Fruit fly (Drosophila melanogaster): ENCODE data around the gene Mrgn1.

Mrgn1 gene

DNA sequence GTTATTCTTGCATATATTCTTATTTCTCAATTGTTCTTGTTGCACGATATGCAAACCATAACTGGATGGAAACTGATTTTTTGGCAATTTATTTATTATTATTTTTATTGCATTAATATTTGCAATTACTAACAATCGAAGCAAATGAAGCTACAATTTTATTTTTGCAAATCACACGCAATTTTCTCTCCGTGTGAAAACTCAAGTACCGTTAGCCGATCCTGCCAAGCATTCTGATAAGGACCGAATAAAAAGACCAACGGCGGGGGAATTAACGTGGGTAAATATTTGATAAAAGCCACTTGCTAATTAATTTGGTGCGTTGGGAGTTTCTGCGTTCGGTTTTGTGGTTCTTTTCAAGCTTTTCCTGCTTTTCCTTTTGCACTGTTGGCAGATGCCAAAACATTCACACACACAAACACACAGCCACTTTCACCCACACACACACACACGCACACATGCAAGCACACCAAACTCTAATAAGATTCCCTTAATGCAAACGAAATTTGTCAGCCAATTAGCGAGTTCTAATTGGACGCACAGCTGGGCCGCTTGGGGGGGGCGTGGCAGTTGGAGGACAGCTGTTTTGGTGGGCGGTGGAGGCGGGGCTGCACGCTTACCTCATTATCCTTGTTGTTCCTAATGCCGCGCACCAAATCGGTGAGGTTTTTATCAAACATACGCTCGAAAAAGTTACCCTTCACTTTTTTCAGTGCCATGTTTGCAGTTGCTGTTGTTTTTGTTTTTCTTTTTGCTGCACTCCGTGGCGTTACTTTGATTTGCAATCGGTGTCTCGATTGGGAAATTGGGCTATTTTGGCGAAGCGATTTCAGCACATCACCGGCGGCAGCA is 13.8 kb upstream of the Mrgn1 start:
- TF ChIP-seq GATAd (GFP tag; optimal IDR thresholded peaks at IDR 0.05) (no peak), tai (GFP tag; optimal IDR thresholded peaks at IDR 0.05) (no peak)

DNA sequence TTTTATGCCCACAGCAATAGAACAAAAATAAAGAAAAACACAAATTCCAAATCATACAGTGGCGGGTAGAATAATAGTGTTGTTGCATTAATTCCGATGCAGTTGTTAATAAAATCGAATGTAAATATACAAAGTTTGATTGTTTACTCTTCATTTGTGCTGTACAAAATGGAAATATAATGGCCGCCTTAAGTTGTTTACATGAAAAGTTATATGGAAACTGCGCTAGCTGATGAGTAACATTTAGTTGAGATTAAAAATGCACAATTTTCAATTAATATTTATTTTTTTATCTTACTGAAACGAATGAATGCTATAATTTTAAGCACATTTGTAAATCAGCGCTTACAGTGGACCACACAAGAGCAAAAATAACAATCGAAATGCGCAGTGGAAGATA is 13.1 kb upstream of the Mrgn1 start:
- TF ChIP-seq OdsH (GFP tag; optimal IDR thresholded peaks at IDR 0.05), result peak; percentile 46
- TF ChIP-seq br (GFP tag; optimal IDR thresholded peaks at IDR 0.05), result no peak
- TF ChIP-seq psq (GFP tag; optimal IDR thresholded peaks at IDR 0.05), result peak; percentile 10
- peak; percentile 10 for TF ChIP-seq woc (GFP tag; optimal IDR thresholded peaks at IDR 0.05)

DNA sequence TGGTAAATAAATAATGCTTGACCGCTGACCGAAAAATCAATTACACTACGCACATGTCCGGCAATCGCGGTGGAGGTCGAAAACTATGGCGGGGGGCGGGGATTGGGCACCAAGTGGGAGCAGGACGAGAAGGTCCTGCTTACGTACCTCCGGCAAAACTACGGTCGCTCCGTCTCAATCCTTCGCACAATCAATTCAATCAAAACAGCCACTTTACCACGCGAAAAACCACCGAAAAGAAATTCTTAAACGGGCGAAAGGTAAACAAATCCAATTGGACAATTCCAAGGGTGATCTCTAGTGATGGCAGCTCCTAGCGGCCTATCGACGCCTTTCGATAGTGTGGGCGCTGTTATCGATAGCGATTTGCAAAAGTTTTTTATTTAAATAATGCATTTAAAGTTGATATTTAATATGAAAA is 3.8 kb downstream of the Mrgn1 start, which contains the start of gene Nadsyn:
TSS of gene Nadsyn (minus strand) at position 304 of the 421 bp plus-strand sequence.
- no peak for TF ChIP-seq CG9705 (GFP tag; optimal IDR thresholded peaks at IDR 0.05)
- no peak for TF ChIP-seq foxo (GFP tag; optimal IDR thresholded peaks at IDR 0.05)
- no peak for TF ChIP-seq dmrt93B (GFP tag; optimal IDR thresholded peaks at IDR 0.05)

DNA sequence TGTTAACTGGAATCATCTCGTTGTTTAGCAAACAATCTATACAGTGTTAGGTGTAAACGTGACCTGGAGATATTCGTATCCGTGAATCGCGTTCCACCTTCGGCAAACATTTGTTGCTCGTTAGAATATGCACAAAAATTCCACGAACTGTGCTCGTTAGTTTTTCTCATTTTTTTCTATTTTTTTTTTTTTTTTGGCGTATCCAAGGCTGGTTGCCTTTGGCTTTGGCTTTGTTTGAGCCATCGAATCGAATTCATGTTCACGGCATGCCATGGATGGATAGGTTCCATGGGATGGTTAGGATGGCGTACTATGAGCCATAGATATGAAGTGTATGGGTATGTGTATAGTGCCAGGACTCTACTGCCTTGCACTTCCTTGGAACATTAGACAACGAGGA is 22.1 kb downstream of the Mrgn1 start:
- TF ChIP-seq psq (GFP tag; optimal IDR thresholded peaks at IDR 0.05) (no peak), dl (GFP tag; optimal IDR thresholded peaks at IDR 0.05; ENCODE audit: insufficient read depth in 1 of 2, partially characterized antibody in 2 of 2) (no peak), pan (optimal IDR thresholded peaks at IDR 0.05) (no peak)

DNA sequence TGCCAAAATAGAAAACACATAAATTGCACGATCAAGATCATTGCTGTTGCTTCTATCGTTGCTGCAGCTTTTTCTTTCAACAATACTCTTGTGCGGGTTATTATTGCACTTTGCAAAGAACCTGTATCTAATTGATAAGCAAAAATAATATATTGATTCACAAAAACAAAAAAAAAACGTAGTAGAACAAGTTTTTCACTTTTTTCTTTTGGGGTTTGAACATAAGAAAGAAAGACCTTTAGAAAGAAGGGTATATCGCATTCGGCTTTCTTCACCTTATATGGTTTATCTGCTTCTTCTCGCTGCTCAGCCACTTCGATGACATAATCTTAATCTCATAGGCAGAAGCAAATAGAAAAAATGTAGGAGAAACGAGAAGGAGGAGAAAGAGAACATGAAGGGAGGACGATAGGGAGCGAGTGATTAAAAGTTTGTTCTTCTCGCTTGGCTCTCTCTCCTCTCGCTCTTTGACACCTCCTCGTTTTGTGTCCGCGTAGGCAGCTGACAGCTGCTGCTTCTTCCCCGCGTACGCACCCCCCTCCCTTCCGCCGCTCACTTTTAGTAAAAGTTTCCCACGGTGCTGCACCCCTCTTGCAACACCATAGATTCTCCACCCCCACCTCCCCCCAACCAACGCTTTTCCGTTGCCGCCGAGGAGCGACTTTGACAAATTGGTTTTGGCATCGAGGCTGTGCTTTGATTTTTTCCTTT is 22.9 kb downstream of the Mrgn1 start:
- TF ChIP-seq ey (GFP tag; optimal IDR thresholded peaks at IDR 0.05) (no peak), dmrt93B (GFP tag; optimal IDR thresholded peaks at IDR 0.05) (no peak), rgr (GFP tag; optimal IDR thresholded peaks at IDR 0.05) (peak; percentile 10), OdsH (GFP tag; optimal IDR thresholded peaks at IDR 0.05) (no peak), Hr83 (GFP tag; optimal IDR thresholded peaks at IDR 0.05; ENCODE audit: poor library complexity, severe bottlenecking) (no peak)

DNA sequence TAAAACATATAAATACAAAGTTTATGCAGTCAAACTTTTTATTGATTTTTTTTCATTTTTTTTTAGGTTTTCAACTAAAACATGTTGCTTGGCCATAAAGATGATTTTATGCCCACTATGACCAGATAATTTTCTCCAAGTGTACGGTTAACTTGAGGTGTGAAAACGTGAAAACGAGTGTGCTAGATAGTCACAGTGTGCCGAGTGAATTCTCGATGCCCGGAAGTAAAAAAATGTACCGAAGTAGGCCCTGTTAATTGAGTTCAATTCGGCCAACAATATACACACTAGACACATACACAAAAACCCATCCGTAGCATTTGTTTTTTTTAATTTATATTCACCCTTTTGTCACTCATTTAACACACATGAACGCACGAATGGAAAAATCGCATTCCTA is 29.8 kb downstream of the Mrgn1 start, which contains the start of gene Nna1:
TSS of gene Nna1 (plus strand) at position 301 of the 400 bp plus-strand sequence.
- no peak for TF ChIP-seq Jra (GFP tag; optimal IDR thresholded peaks at IDR 0.05)
- TF ChIP-seq GATAd (GFP tag; optimal IDR thresholded peaks at IDR 0.05), result no peak
- no peak for TF ChIP-seq sage (GFP tag; optimal IDR thresholded peaks at IDR 0.05)
- no peak for TF ChIP-seq dl (GFP tag; optimal IDR thresholded peaks at IDR 0.05; ENCODE audit: insufficient read depth in 1 of 2, partially characterized antibody in 2 of 2)
- no peak for TF ChIP-seq foxo (GFP tag; optimal IDR thresholded peaks at IDR 0.05)

DNA sequence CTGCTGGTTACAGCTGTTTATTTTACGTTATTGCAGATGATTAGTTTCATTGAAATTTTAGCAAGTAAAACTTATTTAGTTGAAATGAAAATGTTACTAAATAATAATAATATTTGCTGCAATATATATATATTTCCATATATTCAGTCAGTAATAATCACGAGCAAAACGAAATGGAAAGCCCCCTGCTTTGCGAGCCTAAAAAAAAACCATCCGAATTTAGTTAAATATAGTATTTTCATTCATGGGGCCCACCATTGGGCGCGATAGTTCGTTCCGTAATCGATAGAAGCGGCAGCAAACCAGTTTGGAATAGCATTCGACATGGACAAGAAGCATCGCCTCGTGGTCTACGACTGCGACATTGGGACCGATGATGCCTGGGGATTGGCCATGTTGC is 39.1 kb downstream of the Mrgn1 start, which contains the start of gene CG11158:
TSS of gene CG11158 (plus strand) at position 301 of the 400 bp plus-strand sequence.
- no peak for TF ChIP-seq brk (GFP tag; optimal IDR thresholded peaks at IDR 0.05)
- no peak for TF ChIP-seq Vsx2 (GFP tag; optimal IDR thresholded peaks at IDR 0.05; ENCODE audit: partially characterized antibody)

DNA sequence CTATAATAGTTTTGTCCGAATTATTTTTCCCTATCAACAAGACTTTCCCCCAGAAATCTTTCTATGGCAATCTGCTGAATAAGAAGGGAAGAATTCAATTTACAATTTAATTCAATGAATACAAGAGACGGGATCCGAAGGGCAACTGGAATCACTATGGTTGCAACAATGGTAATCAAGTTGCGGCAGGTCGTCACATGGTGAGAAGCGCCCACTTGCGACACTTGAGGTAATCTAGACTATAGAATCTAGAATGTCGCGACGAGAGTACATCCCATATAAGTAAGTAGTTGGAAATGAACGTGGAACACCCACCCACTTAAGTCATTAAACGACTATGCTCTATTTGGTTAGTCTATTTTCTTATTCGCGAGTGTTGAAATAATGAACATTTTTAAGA is 39.9 kb downstream of the Mrgn1 start:
- TF ChIP-seq lola (GFP tag; optimal IDR thresholded peaks at IDR 0.05) (no peak), N (GFP tag; optimal IDR thresholded peaks at IDR 0.05) (no peak), pan (optimal IDR thresholded peaks at IDR 0.05) (no peak), fru (GFP tag; optimal IDR thresholded peaks at IDR 0.05) (no peak), Vsx2 (GFP tag; optimal IDR thresholded peaks at IDR 0.05; ENCODE audit: partially characterized antibody) (no peak), CG9705 (GFP tag; optimal IDR thresholded peaks at IDR 0.05) (no peak), sage (GFP tag; optimal IDR thresholded peaks at IDR 0.05) (no peak), CG32264 (GFP tag; optimal IDR thresholded peaks at IDR 0.05) (no peak), Dif (GFP tag; optimal IDR thresholded peaks at IDR 0.05; ENCODE audit: partially characterized antibody) (no peak), tai (GFP tag; optimal IDR thresholded peaks at IDR 0.05) (no peak), br (GFP tag; optimal IDR thresholded peaks at IDR 0.05) (no peak), dl (GFP tag; optimal IDR thresholded peaks at IDR 0.05; ENCODE audit: insufficient read depth in 1 of 2, partially characterized antibody in 2 of 2) (no peak), Dfd (GFP tag; optimal IDR thresholded peaks at IDR 0.05) (no peak), Sp1 (GFP tag; optimal IDR thresholded peaks at IDR 0.05) (no peak), usp (GFP tag; optimal IDR thresholded peaks at IDR 0.05) (no peak), CrebA (GFP tag; optimal IDR thresholded peaks at IDR 0.05; ENCODE audit: borderline replicate concordance) (no peak), Hr83 (GFP tag; optimal IDR thresholded peaks at IDR 0.05; ENCODE audit: poor library complexity, severe bottlenecking) (no peak), jim (GFP tag; optimal IDR thresholded peaks at IDR 0.05) (no peak)

Data from whole organism, wandering third instar larva.